Worm (Caenorhabditis elegans): ENCODE measurements around the gene C55C3.3.

- no peak for TF ChIP-seq unc-62 (GFP tag; optimal IDR thresholded peaks at IDR 0.05)
- TF ChIP-seq ztf-3 (GFP tag; optimal IDR thresholded peaks at IDR 0.05) = no peak
- no peak for TF ChIP-seq snpc-1.3 (tag; optimal IDR thresholded peaks at IDR 0.05; ENCODE audit: insufficient read depth)
- TF ChIP-seq madf-10 (tag; optimal IDR thresholded peaks at IDR 0.05) = no peak
- TF ChIP-seq lin-40 (tag; optimal IDR thresholded peaks at IDR 0.05) = no peak
- TF ChIP-seq efl-1 (GFP tag; optimal IDR thresholded peaks at IDR 0.05) = no peak
- TF ChIP-seq ama-1 (optimal IDR thresholded peaks at IDR 0.05) = no peak
- TF ChIP-seq ama-1 (GFP tag; optimal IDR thresholded peaks at IDR 0.05) = no peak
- no peak for TF ChIP-seq bed-2 (GFP tag; IDR thresholded peaks at IDR 0.05)
- no peak for TF ChIP-seq ceh-91 (GFP tag; IDR thresholded peaks at IDR 0.05)
- TF ChIP-seq B0019.2 (GFP tag; conservative IDR thresholded peaks at IDR 0.05) = no peak
- no peak for TF ChIP-seq sdz-38 (tag; optimal IDR thresholded peaks at IDR 0.05)
- TF ChIP-seq B0035.1 (tag; optimal IDR thresholded peaks at IDR 0.05) = no peak
- no peak for TF ChIP-seq lag-1 (GFP tag; IDR thresholded peaks at IDR 0.05)
Measured at ce11 chrIV:5725300-5725699, 40.2 kb downstream of the C55C3.3 start, which contains the start of gene H35B03.1.

Measured in whole organism, young adult.